Worm (Caenorhabditis elegans) whole organism, young adult: ENCODE data around the gene R13D11.1.

Experiments
- B0261.1 ChIP-seq: sonication (generic microtip); optimal IDR thresholded peaks from 2 replicates; lab custom pipeline; 2016; ENCODE audit warnings: mild to moderate bottlenecking, missing genetic modification characterization, moderate library complexity, missing compliant biosample characterization
- Y53F4B.3 ChIP-seq: fragments of 200-800 bp; sonication (Bioruptor generic); IDR thresholded peaks from 2 replicates; pipeline ENCODE4 v1.3.6; 2022; ENCODE audit warnings: missing genetic modification reagents, missing genetic modification characterization, missing compliant biosample characterization
- Y56A3A.18 ChIP-seq: fragments of 200-800 bp; sonication (Bioruptor generic); IDR thresholded peaks from 2 replicates; pipeline ENCODE4 v1.3.6; 2022; ENCODE audit warnings: missing genetic modification reagents, missing genetic modification characterization, missing compliant biosample characterization
- attf-3 ChIP-seq: fragments of 200-800 bp; sonication (Bioruptor generic); conservative IDR thresholded peaks from 2 replicates; pipeline ENCODE4 v1.3.6; 2022; ENCODE audit warnings: missing genetic modification reagents, missing genetic modification characterization, missing compliant biosample characterization
- gei-17 ChIP-seq: fragments of 200-800 bp; sonication (Bioruptor generic); optimal IDR thresholded peaks from 2 replicates; lab custom pipeline; 2018; ENCODE audit warnings: mild to moderate bottlenecking, missing genetic modification characterization, missing compliant biosample characterization
- hlh-12 ChIP-seq: sonication (generic microtip); optimal IDR thresholded peaks from 2 replicates; lab custom pipeline; 2016; ENCODE audit warnings: missing genetic modification characterization, missing compliant biosample characterization
- hrde-1 ChIP-seq: sonication (generic microtip); optimal IDR thresholded peaks from 2 replicates; lab custom pipeline; 2016; ENCODE audit warnings: missing genetic modification characterization, mild to moderate bottlenecking, missing compliant biosample characterization, moderate library complexity, missing genotype, missing genetic modification reagents, borderline replicate concordance
- madf-8 ChIP-seq: fragments of 200-800 bp; sonication (Bioruptor generic); conservative IDR thresholded peaks from 2 replicates; pipeline ENCODE4 v1.3.6; 2022; ENCODE audit warnings: missing genetic modification reagents, missing genetic modification characterization, missing compliant biosample characterization
- pha-4 ChIP-seq: fragments of 150-350 bp; sonication (generic microtip); optimal IDR thresholded peaks from 2 replicates; lab custom pipeline; 2014; ENCODE audit warnings: missing biosample characterization, missing genetic modification reagents, missing genetic modification characterization
- snpc-3.4 ChIP-seq: sonication (generic microtip); optimal IDR thresholded peaks from 2 replicates; lab custom pipeline; 2017; ENCODE audit warnings: missing genetic modification characterization, mild to moderate bottlenecking, missing compliant biosample characterization, antibody characterized with exemption, moderate library complexity, missing genotype, missing genetic modification reagents
- sptf-2 ChIP-seq: fragments of 200-800 bp; sonication (Bioruptor generic); optimal IDR thresholded peaks from 2 replicates; lab custom pipeline; 2018; ENCODE audit warnings: mild to moderate bottlenecking, missing genetic modification characterization, missing compliant biosample characterization
- unc-62 ChIP-seq: fragments of 150-350 bp; optimal IDR thresholded peaks from 2 replicates; lab custom pipeline; 2014; ENCODE audit warnings: missing biosample characterization, missing genetic modification reagents, missing genetic modification characterization
- ztf-22 ChIP-seq: fragments of 200-800 bp; sonication (Bioruptor generic); optimal IDR thresholded peaks from 2 replicates; lab custom pipeline; 2018; ENCODE audit warnings: mild to moderate bottlenecking, missing genetic modification characterization, moderate library complexity, missing compliant biosample characterization
- ztf-25 ChIP-seq: fragments of 200-800 bp; sonication (Bioruptor generic); IDR thresholded peaks from 2 replicates; pipeline ENCODE4 v1.3.6; 2022; ENCODE audit warnings: missing genetic modification reagents, missing genetic modification characterization, missing compliant biosample characterization

ce11 chrV:854966-855365, 37.7 kb downstream of the R13D11.1 start, which contains the start of gene K09C6.9:
- TF ChIP-seq pha-4 (no peak), hrde-1 (tag; lab: Kevin White, UChicago) (no peak), ztf-25 (GFP tag; lab: Robert Waterston, UW) (no peak), Y56A3A.18 (no peak), unc-62 (GFP tag; lab: Kevin White, UChicago) (no peak), B0261.1 (no peak), attf-3 (GFP tag; lab: Robert Waterston, UW) (no peak), hlh-12 (tag; lab: Kevin White, UChicago) (no peak), sptf-2 (no peak), ztf-22 (GFP tag; lab: Kevin White, UChicago) (no peak), snpc-3.4 (no peak), gei-17 (GFP tag; lab: Kevin White, UChicago) (no peak), Y53F4B.3 (GFP tag; lab: Robert Waterston, UW) (no peak), madf-8 (GFP tag; lab: Robert Waterston, UW) (no peak)
